Worm (Caenorhabditis elegans) whole organism, L1 larva: ENCODE measurements around the gene srj-50.

Experiments
- C04F5.9 ChIP-seq: sonication (generic microtip); optimal IDR thresholded peaks from 2 replicates; lab custom pipeline; 2016; ENCODE audit warnings: missing genetic modification characterization, missing compliant biosample characterization
- C34B4.2 ChIP-seq: sonication (generic microtip); optimal IDR thresholded peaks from 2 replicates; lab custom pipeline; 2017; ENCODE audit warnings: mild to moderate bottlenecking, missing genetic modification characterization, missing compliant biosample characterization
- ceh-63 ChIP-seq: fragments of 200-800 bp; sonication (Bioruptor generic); optimal IDR thresholded peaks from 2 replicates; lab custom pipeline; 2018; ENCODE audit warnings: mild to moderate bottlenecking, missing genetic modification characterization, missing compliant biosample characterization
- dpl-1 ChIP-seq, 3 experiments: fragments of 150-350 bp in 2 of 3; sonication (generic microtip) in 1 of 3; optimal IDR thresholded peaks; 2 replicates each; lab custom pipeline; 2014 to 2017; ENCODE audit warnings: missing biosample characterization in 3 of 3, missing genetic modification characterization in 3 of 3, missing genetic modification reagents in 3 of 3
- dsc-1 ChIP-seq: sonication (generic microtip); optimal IDR thresholded peaks from 2 replicates; lab custom pipeline; 2016; ENCODE audit warnings: mild to moderate bottlenecking, missing genetic modification characterization, missing compliant biosample characterization
- efl-1 ChIP-seq, 4 experiments: fragments of 150-350 bp; optimal IDR thresholded peaks in 3 of 4; peaks in 1 of 4; 1 replicate in 1 of 4; 2 replicates in 3 of 4; lab custom pipeline; 2014; ENCODE audit warnings: missing biosample characterization in 2 of 4, missing genetic modification characterization in 2 of 4, missing genetic modification reagents in 2 of 4
- elt-3 ChIP-seq, 6 experiments: fragments of 150-350 bp in 1 of 6; sonication (generic microtip); optimal IDR thresholded peaks; 2 replicates each; lab custom pipeline; 2017 to 2018; ENCODE audit warnings: missing biosample characterization in 6 of 6, missing genetic modification characterization in 6 of 6, inconsistent platforms in 1 of 6
- fkh-8 ChIP-seq: sonication (generic microtip); optimal IDR thresholded peaks from 2 replicates; lab custom pipeline; 2016; ENCODE audit warnings: mild to moderate bottlenecking, missing genetic modification characterization, missing compliant biosample characterization
- hlh-4 ChIP-seq: sonication (generic microtip); optimal IDR thresholded peaks from 2 replicates; lab custom pipeline; 2016; ENCODE audit warnings: mild to moderate bottlenecking, missing genetic modification characterization, missing compliant biosample characterization
- lin-39 ChIP-seq: fragments of 150-350 bp; optimal IDR thresholded peaks from 2 replicates; lab custom pipeline; 2014; ENCODE audit warnings: missing biosample characterization, missing genetic modification reagents, missing genetic modification characterization
- lir-3 ChIP-seq: sonication (generic microtip); optimal IDR thresholded peaks from 2 replicates; lab custom pipeline; 2016; ENCODE audit warnings: mild to moderate bottlenecking, missing genetic modification characterization, moderate library complexity, missing compliant biosample characterization; ENCODE audit not compliant: poor library complexity
- mef-2 ChIP-seq: fragments of 150-350 bp; optimal IDR thresholded peaks from 2 replicates; lab custom pipeline; 2014; ENCODE audit warnings: missing biosample characterization, missing genetic modification characterization
- mep-1 ChIP-seq: fragments of 150-350 bp; optimal IDR thresholded peaks from 2 replicates; lab custom pipeline; 2014; ENCODE audit warnings: missing biosample characterization, missing genetic modification characterization
- nhr-11 ChIP-seq: fragments of 150-350 bp; optimal IDR thresholded peaks from 2 replicates; lab custom pipeline; 2014; ENCODE audit warnings: missing biosample characterization, missing genetic modification characterization
- nhr-12 ChIP-seq: sonication (generic microtip); optimal IDR thresholded peaks from 2 replicates; lab custom pipeline; 2017; ENCODE audit warnings: missing biosample characterization, missing genetic modification characterization
- nhr-19 ChIP-seq: fragments of 200-800 bp; sonication (Bioruptor generic); conservative IDR thresholded peaks from 2 replicates; pipeline ENCODE4 v1.3.6; 2022; ENCODE audit warnings: missing genetic modification characterization, missing compliant biosample characterization
- nhr-237 ChIP-seq: fragments of 150-350 bp; optimal IDR thresholded peaks from 2 replicates; lab custom pipeline; 2014; ENCODE audit warnings: missing biosample characterization, missing genetic modification characterization
- nhr-28 ChIP-seq: fragments of 150-350 bp; optimal IDR thresholded peaks from 2 replicates; lab custom pipeline; 2014; ENCODE audit warnings: missing biosample characterization, missing genetic modification characterization
- nhr-71 ChIP-seq: sonication (generic microtip); optimal IDR thresholded peaks from 2 replicates; lab custom pipeline; 2016; ENCODE audit warnings: mild to moderate bottlenecking, missing genetic modification characterization, moderate library complexity, missing compliant biosample characterization
- nhr-76 ChIP-seq: sonication (generic microtip); optimal IDR thresholded peaks from 2 replicates; lab custom pipeline; 2017; ENCODE audit warnings: missing biosample characterization, missing genetic modification characterization
- nhr-84 ChIP-seq: sonication (generic microtip); optimal IDR thresholded peaks from 2 replicates; lab custom pipeline; 2017; ENCODE audit warnings: missing biosample characterization, missing genetic modification characterization
- nhr-85 ChIP-seq: sonication (generic microtip); peaks from one replicate; lab custom pipeline; 2016; ENCODE audit warnings: missing genetic modification characterization, inconsistent platforms, missing compliant biosample characterization
- pax-3 ChIP-seq: fragments of 200-800 bp; sonication (Bioruptor generic); optimal IDR thresholded peaks from 2 replicates; lab custom pipeline; 2018; ENCODE audit warnings: mild to moderate bottlenecking, missing genetic modification characterization, moderate library complexity, missing compliant biosample characterization
- skn-1 ChIP-seq: fragments of 150-350 bp; optimal IDR thresholded peaks from 2 replicates; lab custom pipeline; 2014; ENCODE audit warnings: missing biosample characterization, missing genetic modification characterization
- snpc-4 ChIP-seq: fragments of 150-350 bp; optimal IDR thresholded peaks from 2 replicates; lab custom pipeline; 2014; ENCODE audit warnings: missing biosample characterization, missing genetic modification characterization
- snu-23 ChIP-seq: sonication (generic microtip); optimal IDR thresholded peaks from 2 replicates; lab custom pipeline; 2016; ENCODE audit warnings: missing genetic modification characterization, missing compliant biosample characterization
- unc-30 ChIP-seq: sonication (generic microtip); optimal IDR thresholded peaks from 2 replicates; lab custom pipeline; 2017; ENCODE audit warnings: missing biosample characterization, missing genetic modification characterization
- unc-98 ChIP-seq: fragments of 200-800 bp; sonication (Bioruptor generic); IDR thresholded peaks from 2 replicates; pipeline ENCODE4 v1.3.6; 2022; ENCODE audit warnings: missing genetic modification characterization, missing compliant biosample characterization
- xbp-1 ChIP-seq: sonication (generic microtip); optimal IDR thresholded peaks from 2 replicates; lab custom pipeline; 2016; ENCODE audit warnings: missing genetic modification characterization, missing compliant biosample characterization
- zip-4 ChIP-seq: fragments of 200-800 bp; sonication (Bioruptor generic); optimal IDR thresholded peaks from 2 replicates; lab custom pipeline; 2018; ENCODE audit warnings: mild to moderate bottlenecking, missing genetic modification characterization, moderate library complexity, missing compliant biosample characterization
- ztf-4 ChIP-seq: fragments of 150-350 bp; optimal IDR thresholded peaks from 2 replicates; lab custom pipeline; 2014; ENCODE audit warnings: missing biosample characterization, missing genetic modification characterization

The srj-50 gene

DNA sequence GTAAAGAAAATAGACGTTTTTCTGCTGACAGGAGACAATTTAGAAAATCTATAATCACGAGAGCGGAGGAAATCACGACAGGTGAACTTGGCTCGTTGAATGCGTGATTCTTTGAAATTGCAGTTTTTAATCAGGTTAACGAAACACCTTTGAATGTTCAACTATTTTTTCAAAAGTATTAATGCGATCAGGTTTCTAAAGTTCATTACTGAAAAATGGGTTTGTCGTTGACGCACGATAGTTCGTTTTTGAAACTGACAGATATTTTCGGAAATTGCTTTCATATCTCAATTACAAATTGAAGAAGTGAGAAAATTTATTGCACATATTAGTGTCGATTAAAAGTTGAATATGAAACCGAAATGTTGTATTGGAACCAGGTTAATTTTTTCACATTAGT is 16.8 kb upstream of the srj-50 start, which contains the start of gene F54E2.5:
Gene F54E2.5 (minus strand): TSS at position 101 of the 400 bp plus-strand sequence.
- TF ChIP-seq lin-39, result no peak
- no peak for TF ChIP-seq efl-1 (optimal IDR thresholded peaks at IDR 0.05; lab: Kevin White, UChicago)
- TF ChIP-seq efl-1 (GFP tag; optimal IDR thresholded peaks at IDR 0.05 in 1 of 2; lab: Kevin White, UChicago), result peak in 1 of 2 experiments; percentile 2
- TF ChIP-seq fkh-8 (tag; lab: Kevin White, UChicago), result no peak
- no peak for TF ChIP-seq lir-3 (tag; lab: Kevin White, UChicago)
- no peak for TF ChIP-seq nhr-76 (tag; lab: Kevin White, UChicago)
- TF ChIP-seq unc-30 (tag; lab: Kevin White, UChicago), result no peak
- TF ChIP-seq hlh-4 (tag; lab: Kevin White, UChicago), result peak; percentile 31
- no peak for TF ChIP-seq C04F5.9

DNA sequence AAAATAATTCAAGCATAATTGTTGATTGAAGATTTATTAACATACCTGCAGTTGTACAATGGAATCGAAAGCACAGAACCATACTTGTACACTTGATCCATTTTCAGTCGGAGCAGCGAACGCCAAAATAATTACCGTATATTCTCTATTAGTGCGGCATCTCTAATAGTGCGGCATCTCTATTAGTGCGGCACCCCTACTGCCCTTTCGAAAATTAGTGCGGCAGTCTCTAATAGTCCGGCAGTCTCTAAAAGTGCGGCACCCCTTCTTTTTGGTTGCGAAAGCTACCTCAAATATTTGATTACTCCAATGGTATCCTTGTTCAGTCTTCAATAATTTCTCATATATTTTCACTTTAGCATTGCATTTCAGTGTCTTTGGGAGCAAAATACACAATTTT is 14.6 kb upstream of the srj-50 start, which contains the start of gene srt-34:
Gene srt-34 (minus strand): TSS at position 101 of the 400 bp plus-strand sequence.
- TF ChIP-seq lin-39, result no peak
- TF ChIP-seq dsc-1 (tag; lab: Kevin White, UChicago), result no peak
- peak; percentile 12 for TF ChIP-seq nhr-85 (tag; lab: Kevin White, UChicago)
- no peak for TF ChIP-seq pax-3 (tag; lab: Kevin White, UChicago)

DNA sequence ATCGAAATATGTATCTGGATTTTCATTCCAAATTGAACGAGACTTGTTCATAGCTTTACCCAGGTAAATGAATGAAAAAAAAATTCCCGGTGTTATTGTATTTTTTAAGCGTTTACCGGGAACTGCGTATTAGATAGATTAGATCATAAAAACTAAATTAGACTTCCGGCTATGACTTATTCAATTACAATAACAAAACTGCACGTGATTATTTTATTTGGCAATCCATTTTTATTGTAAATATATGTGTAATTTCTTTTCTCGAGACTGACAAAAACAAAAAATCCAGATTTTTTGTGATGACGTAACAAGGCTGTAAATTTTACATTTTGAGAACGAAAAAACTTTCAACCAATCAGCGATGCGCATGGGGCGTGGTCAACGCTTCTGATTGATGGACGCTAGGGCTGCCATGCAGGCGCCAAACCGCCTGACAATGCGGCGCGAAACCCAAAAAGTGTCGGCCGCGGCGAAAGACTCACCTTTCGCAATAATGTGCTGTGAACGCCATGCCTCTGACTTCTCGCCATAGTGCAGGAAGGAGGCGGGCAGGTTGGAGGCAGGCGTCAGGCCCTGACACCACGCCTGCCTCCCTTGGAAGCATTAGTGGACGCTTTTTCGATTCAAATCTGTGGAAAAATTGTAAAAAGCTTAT is 11.0 kb upstream of the srj-50 start, which contains the start of gene srh-36:
Gene srh-36 (minus strand): TSS at position 51 of the 655 bp plus-strand sequence.
- TF ChIP-seq snpc-4 (tag; lab: Kevin White, UChicago) (peak; percentile 29), fkh-8 (tag; lab: Kevin White, UChicago) (no peak)

DNA sequence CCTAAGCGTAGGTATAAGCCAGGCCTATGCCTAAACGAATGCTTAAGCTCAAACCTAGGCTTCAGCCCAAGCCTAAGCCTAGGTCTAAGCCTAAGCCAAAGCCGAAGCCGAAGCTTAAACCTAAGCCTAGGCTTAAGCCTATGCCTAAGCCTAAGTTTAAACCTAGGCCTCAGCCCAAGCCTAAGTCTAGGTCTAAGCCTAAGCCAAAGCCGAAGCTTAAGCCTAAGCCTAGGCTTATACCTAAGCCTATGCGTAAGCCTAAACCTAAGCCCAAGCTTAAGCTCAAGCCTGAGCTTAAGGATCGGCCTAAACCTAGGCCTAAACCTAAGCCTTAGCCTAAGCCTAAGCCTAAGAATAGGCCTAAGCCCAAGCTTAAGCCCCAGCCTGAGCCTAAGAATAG is 6.8 kb upstream of the srj-50 start:
- TF ChIP-seq skn-1 (tag; lab: Kevin White, UChicago) (no peak), mef-2 (tag; lab: Kevin White, UChicago) (no peak), mep-1 (tag; lab: Kevin White, UChicago) (no peak), snpc-4 (tag; lab: Kevin White, UChicago) (no peak), elt-3 (tag; optimal IDR thresholded peaks at IDR 0.05; lab: Kevin White, UChicago) (no peak), nhr-19 (GFP tag; lab: Robert Waterston, UW) (no peak), ceh-63 (GFP tag; lab: Kevin White, UChicago) (no peak), nhr-11 (tag; lab: Kevin White, UChicago) (no peak), efl-1 (optimal IDR thresholded peaks at IDR 0.05; lab: Kevin White, UChicago) (no peak), efl-1 (GFP tag; optimal IDR thresholded peaks at IDR 0.05 in 1 of 2; lab: Kevin White, UChicago) (no peak), snu-23 (GFP tag; lab: Kevin White, UChicago) (no peak), nhr-84 (tag; lab: Kevin White, UChicago) (no peak), nhr-237 (tag; lab: Kevin White, UChicago) (no peak)
- TF ChIP-seq, all 84 proteins: peak for 0

DNA sequence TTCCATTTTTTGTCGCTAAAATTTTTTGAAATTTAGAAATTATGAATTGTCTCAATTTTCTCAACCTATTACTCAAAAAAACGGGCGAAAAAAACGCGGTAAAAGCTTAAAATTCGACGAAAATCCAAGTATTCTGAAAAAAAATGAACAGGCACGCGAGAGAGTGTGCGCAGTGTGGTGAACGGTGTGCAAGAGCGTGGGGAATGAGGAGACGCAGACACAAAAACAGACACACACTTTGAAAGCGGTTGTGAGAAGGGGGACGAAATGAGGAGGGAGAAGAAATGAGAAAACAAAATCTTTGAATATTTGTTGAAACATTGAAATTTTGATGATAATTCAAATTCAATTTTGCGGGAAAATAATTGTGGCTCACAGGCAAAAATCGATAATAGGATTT is 6.0 kb upstream of the srj-50 start, which contains the start of gene T03D3.5:
Gene T03D3.5 (minus strand): TSS at position 21 of the 400 bp plus-strand sequence.
- TF ChIP-seq nhr-12 (tag; lab: Kevin White, UChicago), result no peak
- peak; percentile 61 to 65 for TF ChIP-seq efl-1 (optimal IDR thresholded peaks at IDR 0.05; lab: Kevin White, UChicago)
- TF ChIP-seq efl-1 (GFP tag; optimal IDR thresholded peaks at IDR 0.05 in 1 of 2; lab: Kevin White, UChicago), result peak in 1 of 2 experiments; percentile 92
- no peak for TF ChIP-seq skn-1 (tag; lab: Kevin White, UChicago)
- TF ChIP-seq lir-3 (tag; lab: Kevin White, UChicago), result no peak
- no peak for TF ChIP-seq nhr-71 (tag; lab: Kevin White, UChicago)
- TF ChIP-seq zip-4 (GFP tag; lab: Kevin White, UChicago), result no peak
- no peak for TF ChIP-seq nhr-28 (tag; lab: Kevin White, UChicago)
- TF ChIP-seq xbp-1, result no peak
- TF ChIP-seq C34B4.2 (tag; lab: Kevin White, UChicago), result no peak
- no peak for TF ChIP-seq ztf-4
- TF ChIP-seq dpl-1 (GFP tag; optimal IDR thresholded peaks at IDR 0.05; lab: Kevin White, UChicago), result peak in 2 of 3 experiments; percentile 19 to 20
- no peak for TF ChIP-seq unc-98 (GFP tag; lab: Robert Waterston, UW)
